Worm (Caenorhabditis elegans) whole organism, young adult: ENCODE results near the gene F36D3.14.

Experiments used
- athp-1 ChIP-seq: sonication (generic microtip); optimal IDR thresholded peaks from 2 replicates; lab custom pipeline; 2017; ENCODE audit warnings: mild to moderate bottlenecking, missing genetic modification characterization, missing compliant biosample characterization
- let-607 ChIP-seq, 2 experiments: fragments of 200-800 bp in 1 of 2; sonication (Bioruptor generic) in 1 of 2; sonication (generic microtip) in 1 of 2; optimal IDR thresholded peaks; 2 replicates each; lab custom pipeline; 2016 to 2018; ENCODE audit warnings: mild to moderate bottlenecking in 2 of 2, missing compliant biosample characterization in 2 of 2, missing genetic modification characterization in 2 of 2, moderate library complexity in 2 of 2, missing genotype in 1 of 2
- nfyb-1 ChIP-seq: fragments of 200-800 bp; sonication (Bioruptor generic); IDR thresholded peaks from 2 replicates; pipeline ENCODE4 v1.3.6; 2022; ENCODE audit warnings: missing genetic modification reagents, missing genetic modification characterization, missing compliant biosample characterization

ce11 chrV:16535172-16535571 is 32.1 kb upstream of the F36D3.14 start, which contains the start of gene Y32B12B.8:
- TF ChIP-seq athp-1 (no peak), let-607 (tag; optimal IDR thresholded peaks at IDR 0.05; lab: Kevin White, UChicago) (no peak), nfyb-1 (GFP tag; lab: Robert Waterston, UW) (no peak)
